Fruit fly (Drosophila melanogaster) whole organism, prepupa: ENCODE measurements around the gene CG6094.

ENCODE experiments used
- CG11762 ChIP-seq: fragments of 200-800 bp; sonication (Bioruptor generic); optimal IDR thresholded peaks from 3 replicates; lab custom pipeline; 2016; ENCODE audit warnings: missing biosample characterization, missing genetic modification characterization; ENCODE audit not compliant: insufficient read depth
- CG15336 ChIP-seq: fragments of 200-800 bp; sonication (Bioruptor generic); IDR thresholded peaks from 2 replicates; pipeline ENCODE4 v1.3.6; 2022; ENCODE audit warnings: missing biosample characterization, missing genetic modification characterization
- CG16779 ChIP-seq: fragments of 200-800 bp; sonication (Bioruptor generic); optimal IDR thresholded peaks from 3 replicates; lab custom pipeline; 2017; ENCODE audit warnings: missing biosample characterization, mild to moderate bottlenecking, missing genetic modification characterization
- CG8319 ChIP-seq: fragments of 200-800 bp; sonication (Bioruptor generic); optimal IDR thresholded peaks from 3 replicates; lab custom pipeline; 2016; ENCODE audit warnings: missing biosample characterization, missing genetic modification characterization
- Hr38 ChIP-seq: sonication (Bioruptor generic); optimal IDR thresholded peaks from 2 replicates; lab custom pipeline; 2016; ENCODE audit warnings: missing biosample characterization, missing genetic modification characterization
- acj6 ChIP-seq: fragments of 200-800 bp; sonication (Bioruptor generic); optimal IDR thresholded peaks from 3 replicates; lab custom pipeline; 2016; ENCODE audit warnings: missing biosample characterization, missing genetic modification characterization
- fd59A ChIP-seq: fragments of 200-800 bp; sonication (Bioruptor generic); optimal IDR thresholded peaks from 2 replicates; lab custom pipeline; 2017; ENCODE audit warnings: missing biosample characterization, mild to moderate bottlenecking, missing genetic modification characterization, missing genetic modification reagents

DNA sequence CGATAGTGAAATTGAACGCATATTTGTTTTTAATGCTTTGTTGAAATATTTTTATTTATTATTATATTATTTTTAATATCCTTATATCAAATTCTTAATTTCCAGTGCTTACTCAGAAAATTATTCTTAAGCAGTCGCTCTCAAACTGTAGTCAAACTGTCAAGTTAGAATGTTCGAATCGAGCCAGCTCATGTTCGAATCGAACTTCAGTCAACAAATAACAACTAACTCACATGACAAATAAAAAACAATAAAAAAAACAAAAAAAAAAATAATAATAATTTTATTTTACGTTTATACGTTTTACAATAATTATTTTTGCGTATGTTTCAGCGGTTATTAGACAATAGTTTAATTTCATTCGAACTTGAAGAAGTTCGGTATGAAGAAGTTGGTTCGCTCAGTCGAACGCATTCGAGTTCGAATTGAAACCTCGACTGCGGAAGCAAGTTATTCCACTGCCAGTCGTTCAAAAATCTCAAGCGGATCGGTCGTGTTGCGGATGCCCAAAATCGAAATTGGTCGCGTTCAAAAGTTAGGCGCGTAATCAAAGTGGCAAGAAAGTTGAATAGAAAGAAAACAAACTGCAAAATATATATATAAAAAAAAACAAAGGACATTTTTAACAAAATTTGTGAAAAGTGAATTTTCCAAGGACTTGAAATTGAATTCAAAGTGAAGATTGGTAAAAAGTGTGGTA is 37.7 kb downstream of the CG6094 start, which contains the start of gene Trim9:
- TF ChIP-seq CG8319 (GFP tag; lab: Kevin White, UChicago) (no peak), CG16779 (tag; lab: Kevin White, UChicago) (no peak), fd59A (no peak), Hr38 (no peak), CG11762 (GFP tag; lab: Kevin White, UChicago) (no peak), CG15336 (GFP tag; lab: Robert Waterston, UW) (no peak), acj6 (GFP tag; lab: Kevin White, UChicago) (no peak)
